Fruit fly (Drosophila melanogaster): ENCODE data around the gene CG18404.

Gene CG18404

DNA sequence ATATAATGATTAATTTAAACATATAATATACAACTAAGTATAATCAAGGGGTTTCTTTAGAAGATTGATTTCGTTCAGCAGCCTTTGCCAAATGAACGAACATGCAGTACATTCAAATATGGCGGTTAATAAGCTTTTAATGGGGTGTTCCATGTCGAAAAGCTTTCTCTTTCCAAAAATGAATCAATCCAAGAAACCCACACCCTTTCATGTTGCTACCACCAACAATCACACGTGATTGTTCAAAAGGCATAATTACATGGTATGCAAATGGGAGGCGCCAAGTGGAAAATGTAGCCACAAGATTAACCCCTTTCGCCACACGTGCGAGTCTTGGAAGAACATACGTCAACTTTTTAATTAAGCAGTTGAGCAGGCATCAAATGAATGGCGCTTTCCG, 47.0 kb upstream of the CG18404 start:
- TF ChIP-seq Ptx1 (GFP tag; IDR thresholded peaks at IDR 0.05) (no peak), lbe (GFP tag; optimal IDR thresholded peaks at IDR 0.05) (peak; percentile 48), CG15514 (GFP tag; optimal IDR thresholded peaks at IDR 0.05) (peak; percentile 71), CG11504 (tag; optimal IDR thresholded peaks at IDR 0.05) (peak; percentile 72), B-H2 (GFP tag; optimal IDR thresholded peaks at IDR 0.05) (peak; percentile 1), CG6689 (GFP tag; IDR thresholded peaks at IDR 0.05) (no peak), Nf-YC (tag; optimal IDR thresholded peaks at IDR 0.05) (peak; percentile 18), CG11560 (tag; IDR thresholded peaks at IDR 0.05) (no peak), CG12769 (tag; optimal IDR thresholded peaks at IDR 0.05) (peak; percentile 6), E2f2 (GFP tag; IDR thresholded peaks at IDR 0.05) (peak; percentile 90), cwo (GFP tag; optimal IDR thresholded peaks at IDR 0.05) (peak; percentile 73), Hr51 (GFP tag; optimal IDR thresholded peaks at IDR 0.05) (peak in 1 of 2 experiments; percentile 54), sug (tag; optimal IDR thresholded peaks at IDR 0.05) (peak; percentile 13), Dp (GFP tag; optimal IDR thresholded peaks at IDR 0.05) (peak; percentile 75), vvl (GFP tag; IDR thresholded peaks at IDR 0.05) (peak; percentile 35; the same call in 1 of the 2 replicates), CG10431 (GFP tag; optimal IDR thresholded peaks at IDR 0.05) (peak; percentile 99), sens (GFP tag) (peak; percentile 12), pzg (GFP tag; optimal IDR thresholded peaks at IDR 0.05) (peak; percentile 19), CG6175 (GFP tag; IDR thresholded peaks at IDR 0.05) (no peak), her (GFP tag; optimal IDR thresholded peaks at IDR 0.05) (no peak), Med (GFP tag) (no peak), CG8290 (GFP tag; optimal IDR thresholded peaks at IDR 0.05) (no peak), CG8290 (tag; optimal IDR thresholded peaks at IDR 0.05) (peak in 1 of 2 experiments; percentile 11), CG3995 (GFP tag; optimal IDR thresholded peaks at IDR 0.05) (peak; percentile 69), chinmo (GFP tag; IDR thresholded peaks at IDR 0.05; ENCODE audit: partially characterized antibody) (peak; percentile 29; the same call in 1 of the 4 replicates), eve (GFP tag; optimal IDR thresholded peaks at IDR 0.05) (peak in 1 of 2 experiments; percentile 61), Dbx (GFP tag; IDR thresholded peaks at IDR 0.05) (peak; percentile 44; the same call in 1 of the 3 replicates), CG13287 (GFP tag; IDR thresholded peaks at IDR 0.05; ENCODE audit: partially characterized antibody) (peak; percentile 5; the same call in 1 of the 2 replicates), ci (GFP tag; IDR thresholded peaks at IDR 0.05) (peak; percentile 18; the same call in 1 of the 3 replicates), nau (GFP tag; optimal IDR thresholded peaks at IDR 0.05) (peak; percentile 2), CG2120 (GFP tag; optimal IDR thresholded peaks at IDR 0.05) (no peak), CG6254 (GFP tag; optimal IDR thresholded peaks at IDR 0.05) (peak; percentile 98)

DNA sequence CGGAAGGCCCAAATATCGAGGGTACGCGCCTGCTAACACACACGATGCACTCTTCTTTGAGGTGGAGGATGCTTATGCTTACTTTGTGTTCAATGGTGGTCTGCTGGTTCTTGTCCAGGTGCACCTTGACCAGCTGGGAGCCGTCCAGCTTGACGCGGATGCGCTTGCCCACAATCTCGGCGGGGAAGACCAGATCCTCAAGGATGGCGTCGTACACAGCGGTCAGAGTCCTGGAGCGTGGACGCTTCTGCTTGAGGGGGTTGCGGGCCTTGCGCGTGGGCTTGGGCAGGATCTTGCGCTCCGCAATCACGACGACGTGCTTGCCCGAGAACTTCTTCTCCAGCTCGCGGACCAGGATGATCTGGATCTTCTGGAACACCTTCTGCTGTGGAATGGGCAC, 45.0 kb upstream of the CG18404 start:
- peak; percentile 80 for TF ChIP-seq Med (GFP tag)
- TF ChIP-seq Atf-2 (GFP tag; optimal IDR thresholded peaks at IDR 0.05): no peak
- no peak for TF ChIP-seq CG10267 (tag; optimal IDR thresholded peaks at IDR 0.05)
- no peak for TF ChIP-seq tna (GFP tag; IDR thresholded peaks at IDR 0.05; ENCODE audit: partially characterized antibody)
- TF ChIP-seq tup (GFP tag; optimal IDR thresholded peaks at IDR 0.05): no peak
- no peak for TF ChIP-seq CoRest (tag; optimal IDR thresholded peaks at IDR 0.05)
- no peak for TF ChIP-seq hbn (GFP tag; IDR thresholded peaks at IDR 0.05; ENCODE audit: partially characterized antibody)
- TF ChIP-seq CG5953 (GFP tag; IDR thresholded peaks at IDR 0.05): no peak
- peak; percentile 28; the same call in 1 of the 2 replicates for TF ChIP-seq ara (GFP tag; IDR thresholded peaks at IDR 0.05)
- peak; percentile 52 for TF ChIP-seq Ets65A (GFP tag)
- TF ChIP-seq CG16779 (GFP tag; IDR thresholded peaks at IDR 0.05): 0 out of 2 replicates have a peak, but pooled peaks have one; percentile 7

Measured in whole organism, embryonic.